Worm (Caenorhabditis elegans) whole organism, early embryonic: ENCODE results near the gene F46G11.2.

Experiments used
- F13C5.2 ChIP-seq: sonication (generic microtip); optimal IDR thresholded peaks from 2 replicates; lab custom pipeline; 2017; ENCODE audit warnings: mild to moderate bottlenecking, missing genetic modification characterization, inconsistent platforms, missing compliant biosample characterization
- ama-1 ChIP-seq: fragments of 150-350 bp; optimal IDR thresholded peaks from 2 replicates; lab custom pipeline; 2014
- ceh-36 ChIP-seq: sonication (generic microtip); optimal IDR thresholded peaks from 2 replicates; lab custom pipeline; 2016; ENCODE audit warnings: missing genetic modification characterization, inconsistent platforms, missing compliant biosample characterization
- ets-7 ChIP-seq: sonication (generic microtip); optimal IDR thresholded peaks from 2 replicates; lab custom pipeline; 2016; ENCODE audit warnings: missing genotype, missing genetic modification characterization, missing compliant biosample characterization
- flt-1 ChIP-seq: fragments of 200-800 bp; sonication (Bioruptor generic); IDR thresholded peaks from 2 replicates; pipeline ENCODE4 v1.3.6; 2022; ENCODE audit warnings: missing genetic modification characterization, missing compliant biosample characterization
- hmbx-1 ChIP-seq: sonication (generic microtip); optimal IDR thresholded peaks from 2 replicates; lab custom pipeline; 2016; ENCODE audit warnings: mild to moderate bottlenecking, missing genetic modification characterization, missing compliant biosample characterization
- hnd-1 ChIP-seq: sonication (generic microtip); optimal IDR thresholded peaks from 2 replicates; lab custom pipeline; 2016; ENCODE audit warnings: missing genetic modification characterization, missing compliant biosample characterization
- pes-1 ChIP-seq: fragments of 200-800 bp; sonication (Bioruptor generic); IDR thresholded peaks from 2 replicates; pipeline ENCODE4 v1.3.6; 2022; ENCODE audit warnings: missing genetic modification reagents, missing genetic modification characterization, missing compliant biosample characterization
- scrt-1 ChIP-seq: fragments of 200-800 bp; sonication (Bioruptor generic); IDR thresholded peaks from 2 replicates; pipeline ENCODE4 v1.3.6; 2022; ENCODE audit warnings: missing genetic modification characterization, missing compliant biosample characterization
- sea-1 ChIP-seq: fragments of 200-800 bp; sonication (Bioruptor generic); conservative IDR thresholded peaks from 2 replicates; pipeline ENCODE4 v1.3.6; 2022; ENCODE audit warnings: missing genetic modification characterization, missing compliant biosample characterization
- tbx-11 ChIP-seq: fragments of 200-800 bp; sonication (Bioruptor generic); IDR thresholded peaks from 2 replicates; pipeline ENCODE4 v1.3.6; 2022; ENCODE audit warnings: missing genetic modification characterization, missing compliant biosample characterization
- tbx-37 ChIP-seq: fragments of 200-800 bp; sonication (Bioruptor generic); conservative IDR thresholded peaks from 2 replicates; pipeline ENCODE4 v1.3.6; 2022; ENCODE audit warnings: missing genetic modification reagents, missing genetic modification characterization, missing compliant biosample characterization
- tra-4 ChIP-seq: sonication (generic microtip); optimal IDR thresholded peaks from 2 replicates; lab custom pipeline; 2017; ENCODE audit warnings: missing genetic modification characterization, missing compliant biosample characterization

- no peak for TF ChIP-seq ets-7
- no peak for TF ChIP-seq ama-1 (lab: Kevin White, UChicago)
- TF ChIP-seq hmbx-1 (tag; lab: Kevin White, UChicago), result no peak
- TF ChIP-seq tbx-37 (GFP tag; lab: Robert Waterston, UW), result no peak
- no peak for TF ChIP-seq hnd-1 (tag; lab: Kevin White, UChicago)
- TF ChIP-seq F13C5.2 (tag; lab: Kevin White, UChicago), result no peak
- no peak for TF ChIP-seq flt-1
- no peak for TF ChIP-seq sea-1 (GFP tag; lab: Robert Waterston, UW)
- no peak for TF ChIP-seq ceh-36 (tag; lab: Kevin White, UChicago)
- TF ChIP-seq scrt-1 (GFP tag; lab: Robert Waterston, UW), result no peak
- TF ChIP-seq pes-1 (GFP tag; lab: Robert Waterston, UW), result no peak
- no peak for TF ChIP-seq tbx-11
- TF ChIP-seq tra-4 (tag; lab: Kevin White, UChicago), result no peak
Measured at ce11 chrX:5743209-5743608, 44.8 kb upstream of the F46G11.2 start, which contains the start of gene gnrr-4.
